Worm (Caenorhabditis elegans) whole organism, midembryonic: ENCODE data around the gene srd-35.

Source experiments
- cog-1 ChIP-seq: sonication (generic microtip); optimal IDR thresholded peaks from 2 replicates; lab custom pipeline; 2016; ENCODE audit warnings: missing genetic modification characterization, missing compliant biosample characterization
- med-1 ChIP-seq: sonication (generic microtip); optimal IDR thresholded peaks from 2 replicates; lab custom pipeline; 2017; ENCODE audit warnings: missing genetic modification characterization, mild to moderate bottlenecking, missing compliant biosample characterization, antibody characterized with exemption, missing genetic modification reagents; ENCODE audit not compliant: insufficient read depth

ce11 chrV:12997422-12997821, 33.2 kb downstream of the srd-35 start, which contains the start of gene far-3:
- no peak for TF ChIP-seq cog-1 (tag; lab: Kevin White, UChicago)
- no peak for TF ChIP-seq med-1 (GFP tag; lab: Kevin White, UChicago)
